Fruit fly (Drosophila melanogaster) whole organism, embryonic: Measurements from ENCODE around the gene CG42795.

ENCODE experiments used
- Atf-2 ChIP-seq: fragments of 200-800 bp; sonication (Bioruptor generic); optimal IDR thresholded peaks from 2 replicates; lab custom pipeline; 2016; ENCODE audit warnings: missing biosample characterization, missing genetic modification characterization
- B-H1 ChIP-seq: fragments of 200-800 bp; sonication (Bioruptor generic); IDR thresholded peaks from 3 replicates; pipeline ENCODE4 v1.3.6; 2022; ENCODE audit warnings: missing biosample characterization, missing genetic modification characterization
- C15 ChIP-seq: fragments of 200-800 bp; sonication (Bioruptor generic); IDR thresholded peaks from 3 replicates; pipeline ENCODE4 v1.3.6; 2022; ENCODE audit warnings: missing biosample characterization, missing genetic modification characterization
- CG10366 ChIP-seq: fragments of 200-800 bp; sonication (Bioruptor generic); IDR thresholded peaks from 2 replicates; pipeline ENCODE4 v1.3.6; 2022; ENCODE audit warnings: missing biosample characterization, missing genetic modification characterization
- CG10462 ChIP-seq: fragments of 200-800 bp; sonication (Bioruptor generic); optimal IDR thresholded peaks from 2 replicates; lab custom pipeline; 2016; ENCODE audit warnings: missing biosample characterization, missing genetic modification characterization
- CG11723 ChIP-seq: fragments of 200-800 bp; sonication (Bioruptor generic); optimal IDR thresholded peaks from 2 replicates; lab custom pipeline; 2017; ENCODE audit warnings: missing biosample characterization, mild to moderate bottlenecking, missing genetic modification characterization
- CG12236 ChIP-seq: fragments of 200-800 bp; sonication (Bioruptor generic); optimal IDR thresholded peaks from 2 replicates; lab custom pipeline; 2016; ENCODE audit warnings: missing biosample characterization, missing genetic modification characterization
- CG14710 ChIP-seq: fragments of 200-800 bp; sonication (Bioruptor generic); optimal IDR thresholded peaks from 3 replicates; lab custom pipeline; 2019; ENCODE audit warnings: missing biosample characterization, mild to moderate bottlenecking, missing genetic modification characterization, moderate library complexity
- CG15479 ChIP-seq: fragments of 200-800 bp; sonication (Bioruptor generic); optimal IDR thresholded peaks from 3 replicates; lab custom pipeline; 2019; ENCODE audit warnings: missing biosample characterization, mild to moderate bottlenecking, missing genetic modification characterization, moderate library complexity
- CG15514 ChIP-seq: fragments of 200-800 bp; sonication (Bioruptor generic); optimal IDR thresholded peaks from 3 replicates; lab custom pipeline; 2017; ENCODE audit warnings: missing biosample characterization, missing genetic modification characterization, mild to moderate bottlenecking, moderate library complexity, missing genetic modification reagents
- CG17361 ChIP-seq: fragments of 200-800 bp; sonication (Bioruptor generic); IDR thresholded peaks from 3 replicates; pipeline ENCODE4 v1.3.6; 2022; ENCODE audit warnings: missing biosample characterization, missing genetic modification characterization
- CG2712 ChIP-seq: fragments of 200-800 bp; optimal IDR thresholded peaks from 3 replicates; lab custom pipeline; 2019; ENCODE audit warnings: missing biosample characterization, mild to moderate bottlenecking, missing genetic modification characterization, moderate library complexity
- CG34376 ChIP-seq: fragments of 200-800 bp; sonication (Bioruptor generic); optimal IDR thresholded peaks from 2 replicates; lab custom pipeline; 2018; ENCODE audit warnings: missing biosample characterization, mild to moderate bottlenecking, missing genetic modification characterization
- CG3847 ChIP-seq: fragments of 200-800 bp; sonication (Bioruptor generic); IDR thresholded peaks from 2 replicates; pipeline ENCODE4 v1.3.6; 2022; ENCODE audit warnings: missing biosample characterization, missing genetic modification characterization
- CG4360 ChIP-seq: fragments of 200-800 bp; sonication (Bioruptor generic); IDR thresholded peaks from 2 replicates; pipeline ENCODE4 v1.3.6; 2022; ENCODE audit warnings: missing biosample characterization, missing genetic modification characterization
- CG43689 ChIP-seq: fragments of 200-800 bp; sonication (Bioruptor generic); IDR thresholded peaks from 2 replicates; pipeline ENCODE4 v1.3.6; 2022; ENCODE audit warnings: missing biosample characterization, missing genetic modification characterization
- CG6654 ChIP-seq: fragments of 200-800 bp; sonication (Bioruptor generic); optimal IDR thresholded peaks from 2 replicates; lab custom pipeline; 2017; ENCODE audit warnings: missing biosample characterization, mild to moderate bottlenecking, missing genetic modification characterization
- CG6813 ChIP-seq: fragments of 200-800 bp; sonication (Bioruptor generic); optimal IDR thresholded peaks from 2 replicates; lab custom pipeline; 2017; ENCODE audit warnings: missing biosample characterization, missing genetic modification characterization, mild to moderate bottlenecking, moderate library complexity, missing genetic modification reagents
- CG9609 ChIP-seq: fragments of 200-800 bp; sonication (Bioruptor generic); optimal IDR thresholded peaks from 3 replicates; lab custom pipeline; 2016; ENCODE audit warnings: missing biosample characterization, missing genetic modification characterization
- CHES-1-like ChIP-seq: fragments of 200-800 bp; sonication (Bioruptor generic); optimal IDR thresholded peaks from 2 replicates; lab custom pipeline; 2016; ENCODE audit warnings: missing biosample characterization, missing genetic modification characterization
- Dad ChIP-seq: fragments of 200-800 bp; sonication (Bioruptor generic); optimal IDR thresholded peaks from 3 replicates; lab custom pipeline; 2016; ENCODE audit warnings: missing biosample characterization, missing genetic modification characterization
- Dip3 ChIP-seq: fragments of 200-800 bp; sonication (Bioruptor generic); optimal IDR thresholded peaks from 3 replicates; lab custom pipeline; 2016; ENCODE audit warnings: missing biosample characterization, missing genetic modification characterization
- HHEX ChIP-seq: fragments of 200-800 bp; sonication (Bioruptor generic); optimal IDR thresholded peaks from 3 replicates; lab custom pipeline; 2017; ENCODE audit warnings: missing biosample characterization, mild to moderate bottlenecking, missing genetic modification characterization, missing genetic modification reagents
- Hey ChIP-seq: fragments of 200-800 bp; sonication (Bioruptor generic); optimal IDR thresholded peaks from 3 replicates; lab custom pipeline; 2018; ENCODE audit warnings: missing biosample characterization, mild to moderate bottlenecking, missing genetic modification characterization
- HmgD ChIP-seq: fragments of 200-800 bp; sonication (Bioruptor generic); optimal IDR thresholded peaks from 3 replicates; lab custom pipeline; 2016; ENCODE audit warnings: missing biosample characterization, missing genetic modification characterization
- Lim3 ChIP-seq: fragments of 200-800 bp; sonication (Bioruptor generic); IDR thresholded peaks from 2 replicates; pipeline ENCODE4 v1.3.6; 2022; ENCODE audit warnings: missing biosample characterization, missing genetic modification characterization
- Mrtf ChIP-seq: fragments of 200-800 bp; sonication (Bioruptor generic); IDR thresholded peaks from 3 replicates; pipeline ENCODE4 v1.3.6; 2022; ENCODE audit warnings: missing biosample characterization, missing genetic modification characterization
- Oaz ChIP-seq: fragments of 200-800 bp; sonication (Bioruptor generic); IDR thresholded peaks from 2 replicates; pipeline ENCODE4 v1.3.6; 2022; ENCODE audit warnings: missing biosample characterization, missing genetic modification characterization
- TFAM ChIP-seq: fragments of 200-800 bp; sonication (Bioruptor generic); optimal IDR thresholded peaks from 2 replicates; lab custom pipeline; 2017; ENCODE audit warnings: missing biosample characterization, missing genetic modification characterization, inconsistent platforms
- Taf1 ChIP-seq: fragments of 200-800 bp; sonication (Bioruptor generic); IDR thresholded peaks from 2 replicates; pipeline ENCODE4 v1.3.6; 2022; ENCODE audit warnings: missing biosample characterization, missing genetic modification characterization
- al ChIP-seq: fragments of 200-800 bp; sonication (Bioruptor generic); IDR thresholded peaks from 2 replicates; pipeline ENCODE4 v1.3.6; 2022; ENCODE audit warnings: missing biosample characterization, missing genetic modification characterization
- ash1 ChIP-seq: fragments of 200-800 bp; sonication (Bioruptor generic); optimal IDR thresholded peaks from 2 replicates; lab custom pipeline; 2018; ENCODE audit warnings: missing biosample characterization, mild to moderate bottlenecking, missing genetic modification characterization
- bcd ChIP-seq: fragments of 200-800 bp; sonication (Bioruptor generic); optimal IDR thresholded peaks from 2 replicates; lab custom pipeline; 2017; ENCODE audit warnings: missing biosample characterization, mild to moderate bottlenecking, missing genetic modification characterization
- cas ChIP-seq: fragments of 200-800 bp; sonication (Bioruptor generic); IDR thresholded peaks from 2 replicates; pipeline ENCODE4 v1.3.6; 2022; ENCODE audit warnings: missing biosample characterization, missing genetic modification characterization
- chif ChIP-seq, 2 experiments: fragments of 200-800 bp; sonication (Bioruptor generic); optimal IDR thresholded peaks; 3 replicates each; lab custom pipeline; 2016; ENCODE audit warnings: missing biosample characterization in 2 of 2, missing genetic modification characterization in 2 of 2
- croc ChIP-seq: fragments of 200-800 bp; sonication (Bioruptor generic); conservative IDR thresholded peaks from 3 replicates; pipeline ENCODE4 v1.3.6; 2022; ENCODE audit warnings: missing biosample characterization, missing genetic modification characterization
- danr ChIP-seq: fragments of 200-800 bp; sonication (Bioruptor generic); IDR thresholded peaks from 2 replicates; pipeline ENCODE4 v1.3.6; 2022; ENCODE audit warnings: missing biosample characterization, missing genetic modification characterization
- gce ChIP-seq: fragments of 200-800 bp; sonication (Bioruptor generic); IDR thresholded peaks from 3 replicates; pipeline ENCODE4 v1.3.6; 2022; ENCODE audit warnings: missing biosample characterization, missing genetic modification characterization
- gsb-n ChIP-seq: fragments of 200-800 bp; sonication (Bioruptor generic); optimal IDR thresholded peaks from 3 replicates; lab custom pipeline; 2018; ENCODE audit warnings: missing biosample characterization, mild to moderate bottlenecking, missing genetic modification characterization
- jigr1 ChIP-seq: fragments of 200-800 bp; sonication (Bioruptor generic); IDR thresholded peaks from 3 replicates; pipeline ENCODE4 v1.3.6; 2022; ENCODE audit warnings: missing biosample characterization, missing genetic modification characterization
- kah ChIP-seq: fragments of 200-800 bp; sonication (Bioruptor generic); optimal IDR thresholded peaks from 2 replicates; lab custom pipeline; 2018; ENCODE audit warnings: missing biosample characterization, mild to moderate bottlenecking, missing genetic modification characterization
- nau ChIP-seq: fragments of 200-800 bp; sonication (Bioruptor generic); optimal IDR thresholded peaks from 3 replicates; lab custom pipeline; 2017; ENCODE audit warnings: missing biosample characterization, mild to moderate bottlenecking, missing genetic modification characterization, missing genetic modification reagents
- pb ChIP-seq: fragments of 200-800 bp; sonication (Bioruptor generic); optimal IDR thresholded peaks from 3 replicates; lab custom pipeline; 2016; ENCODE audit warnings: missing biosample characterization, missing genetic modification characterization
- pfk ChIP-seq: fragments of 200-800 bp; sonication (Bioruptor generic); optimal IDR thresholded peaks from 2 replicates; lab custom pipeline; 2018; ENCODE audit warnings: missing biosample characterization, mild to moderate bottlenecking, missing genetic modification characterization, moderate library complexity
- row ChIP-seq: fragments of 200-800 bp; sonication (Bioruptor generic); IDR thresholded peaks from 3 replicates; pipeline ENCODE4 v1.3.6; 2022; ENCODE audit warnings: missing biosample characterization, missing genetic modification characterization
- shn ChIP-seq: fragments of 200-800 bp; sonication (Bioruptor generic); optimal IDR thresholded peaks from 3 replicates; lab custom pipeline; 2016; ENCODE audit warnings: missing biosample characterization, missing genetic modification characterization
- stc ChIP-seq: fragments of 200-800 bp; sonication (Bioruptor generic); IDR thresholded peaks from 2 replicates; pipeline ENCODE4 v1.3.6; 2022; ENCODE audit warnings: missing biosample characterization, missing genetic modification characterization
- tin ChIP-seq: fragments of 200-800 bp; sonication (Bioruptor generic); optimal IDR thresholded peaks from 3 replicates; lab custom pipeline; 2016; ENCODE audit warnings: missing biosample characterization, missing genetic modification characterization
- tll ChIP-seq, 2 experiments: fragments of 200-800 bp in 1 of 2; fragments of >200 bp in 1 of 2; sonication (Bioruptor generic) in 1 of 2; optimal IDR thresholded peaks; 2 replicates each; lab custom pipeline; 2017 to 2019; ENCODE audit warnings: missing biosample characterization in 2 of 2, missing genetic modification characterization in 2 of 2, mild to moderate bottlenecking in 1 of 2, moderate library complexity in 1 of 2
- unc-4 ChIP-seq: fragments of 200-800 bp; sonication (Bioruptor generic); IDR thresholded peaks from 2 replicates; pipeline ENCODE4 v1.3.6; 2022; ENCODE audit warnings: missing biosample characterization, missing genetic modification characterization; ENCODE audit not compliant: partially characterized antibody
- unpg ChIP-seq: fragments of 200-800 bp; sonication (Bioruptor generic); optimal IDR thresholded peaks from 3 replicates; lab custom pipeline; 2018; ENCODE audit warnings: missing biosample characterization, mild to moderate bottlenecking, missing genetic modification characterization, moderate library complexity

Gene CG42795

dm6 chr3R:10213430-10213829 is 12.1 kb upstream of the CG42795 start (continued):
- TF ChIP-seq Hey (tag; lab: Kevin White, UChicago) (no peak), CG4360 (GFP tag; lab: Robert Waterston, UW) (0 out of 2 replicates have a peak, but pooled peaks have one; percentile 51), jigr1 (no peak), chif (GFP tag; optimal IDR thresholded peaks at IDR 0.05; lab: Kevin White, UChicago) (no peak), croc (GFP tag; lab: Robert Waterston, UW) (peak; percentile 63; the same call in 2 of the 3 replicates), HmgD (GFP tag; lab: Kevin White, UChicago) (no peak), ash1 (GFP tag; lab: Kevin White, UChicago) (no peak), CG2712 (tag; lab: Kevin White, UChicago) (peak; percentile 86), pb (GFP tag; lab: Kevin White, UChicago) (no peak), danr (GFP tag; lab: Robert Waterston, UW) (no peak), CG15514 (GFP tag; lab: Kevin White, UChicago) (peak; percentile 15), gce (GFP tag; lab: Robert Waterston, UW) (peak; percentile 67; the same call in 1 of the 3 replicates), TFAM (GFP tag; lab: Kevin White, UChicago) (peak; percentile 12), CG11723 (peak; percentile 45), Lim3 (GFP tag; lab: Robert Waterston, UW) (peak; percentile 59; the same call in 1 of the 2 replicates), CG3847 (GFP tag; lab: Robert Waterston, UW) (peak; percentile 55; the same call in 1 of the 2 replicates), CG10462 (peak; percentile 2), gsb-n (peak; percentile 66), unpg (peak; percentile 82), Dad (GFP tag; lab: Kevin White, UChicago) (no peak), CG34376 (GFP tag; lab: Kevin White, UChicago) (no peak), CG12236 (GFP tag; lab: Kevin White, UChicago) (no peak), CG6813 (no peak), CG17361 (GFP tag; lab: Robert Waterston, UW) (no peak; the same call in 2 of the 3 replicates), Taf1 (GFP tag; lab: Robert Waterston, UW) (0 out of 2 replicates have a peak, but pooled peaks have one; percentile 23), Oaz (GFP tag; lab: Robert Waterston, UW) (peak; percentile 44; the same call in 1 of the 2 replicates), Dip3 (GFP tag; lab: Kevin White, UChicago) (no peak), CG10366 (GFP tag; lab: Robert Waterston, UW) (peak; percentile 69), tll (GFP tag; optimal IDR thresholded peaks at IDR 0.05; lab: Kevin White, UChicago) (no peak), tin (GFP tag; lab: Kevin White, UChicago) (peak; percentile 55), CG6654 (GFP tag; lab: Kevin White, UChicago) (peak; percentile 50), CG9609 (no peak), CG43689 (GFP tag; lab: Robert Waterston, UW) (peak; percentile 57; the same call in 1 of the 2 replicates), B-H1 (GFP tag; lab: Robert Waterston, UW) (peak; percentile 56), HHEX (GFP tag; lab: Kevin White, UChicago) (peak; percentile 61), Atf-2 (no peak), CG15479 (GFP tag; lab: Kevin White, UChicago) (no peak), C15 (GFP tag; lab: Robert Waterston, UW) (no peak), cas (GFP tag; lab: Robert Waterston, UW) (no peak), CHES-1-like (GFP tag; lab: Kevin White, UChicago) (no peak), Mrtf (peak; percentile 68; the same call in 2 of the 3 replicates), shn (GFP tag; lab: Kevin White, UChicago) (no peak), unc-4 (GFP tag; lab: Robert Waterston, UW) (no peak), row (GFP tag; lab: Robert Waterston, UW) (peak; percentile 79), pfk (GFP tag; lab: Kevin White, UChicago) (no peak), nau (GFP tag; lab: Kevin White, UChicago) (no peak), kah (GFP tag; lab: Kevin White, UChicago) (peak; percentile 66), al (GFP tag; lab: Robert Waterston, UW) (no peak), stc (GFP tag; lab: Robert Waterston, UW) (peak; percentile 81), bcd (GFP tag; lab: Kevin White, UChicago) (peak; percentile 66), CG14710 (tag; lab: Kevin White, UChicago) (no peak)
